Fruit fly (Drosophila melanogaster) whole organism, embryonic: Measurements from ENCODE around the gene CG7568.

Experiments used
- CG11723 ChIP-seq: fragments of 200-800 bp; sonication (Bioruptor generic); optimal IDR thresholded peaks from 2 replicates; lab custom pipeline; 2017; ENCODE audit warnings: missing biosample characterization, mild to moderate bottlenecking, missing genetic modification characterization
- CG12236 ChIP-seq: fragments of 200-800 bp; sonication (Bioruptor generic); optimal IDR thresholded peaks from 2 replicates; lab custom pipeline; 2016; ENCODE audit warnings: missing biosample characterization, missing genetic modification characterization
- CG12391 ChIP-seq: fragments of 200-800 bp; sonication (Bioruptor generic); optimal IDR thresholded peaks from 3 replicates; lab custom pipeline; 2018; ENCODE audit warnings: missing biosample characterization, mild to moderate bottlenecking, missing genetic modification characterization, moderate library complexity
- CG13123 ChIP-seq: fragments of 200-800 bp; sonication (Bioruptor generic); optimal IDR thresholded peaks from 2 replicates; lab custom pipeline; 2016; ENCODE audit warnings: missing biosample characterization, missing genetic modification characterization
- CG15479 ChIP-seq: fragments of 200-800 bp; sonication (Bioruptor generic); optimal IDR thresholded peaks from 3 replicates; lab custom pipeline; 2019; ENCODE audit warnings: missing biosample characterization, mild to moderate bottlenecking, missing genetic modification characterization, moderate library complexity
- CG1603 ChIP-seq: fragments of 200-800 bp; sonication (Bioruptor generic); optimal IDR thresholded peaks from 2 replicates; lab custom pipeline; 2019; ENCODE audit warnings: missing biosample characterization, mild to moderate bottlenecking, missing genetic modification characterization, moderate library complexity
- CG17361 ChIP-seq: fragments of 200-800 bp; sonication (Bioruptor generic); IDR thresholded peaks from 3 replicates; pipeline ENCODE4 v1.3.6; 2022; ENCODE audit warnings: missing biosample characterization, missing genetic modification characterization
- CG2129 ChIP-seq: fragments of 200-800 bp; sonication (Bioruptor generic); IDR thresholded peaks from 2 replicates; pipeline ENCODE4 v1.3.6; 2022; ENCODE audit warnings: missing biosample characterization, missing genetic modification characterization; ENCODE audit not compliant: partially characterized antibody
- CG32772 ChIP-seq: fragments of 200-800 bp; sonication (Bioruptor generic); IDR thresholded peaks from 2 replicates; pipeline ENCODE4 v1.3.6; 2022; ENCODE audit warnings: missing biosample characterization, missing genetic modification characterization
- CG33213 ChIP-seq: fragments of 200-800 bp; sonication (Bioruptor generic); optimal IDR thresholded peaks from 3 replicates; lab custom pipeline; 2016; ENCODE audit warnings: missing biosample characterization, missing genetic modification characterization
- CG33557 ChIP-seq: fragments of 200-800 bp; sonication (Bioruptor generic); optimal IDR thresholded peaks from 2 replicates; lab custom pipeline; 2019; ENCODE audit warnings: missing biosample characterization, mild to moderate bottlenecking, missing genetic modification characterization, moderate library complexity
- CG3726 ChIP-seq: fragments of 200-800 bp; sonication (Bioruptor generic); IDR thresholded peaks from 3 replicates; pipeline ENCODE4, ENCODE4 v1.3.6; 2022; ENCODE audit warnings: missing biosample characterization, missing genetic modification characterization
- CG4404 ChIP-seq: fragments of 200-800 bp; sonication (Bioruptor generic); IDR thresholded peaks from 2 replicates; pipeline ENCODE4 v1.3.6; 2022; ENCODE audit warnings: missing biosample characterization, missing genetic modification characterization
- CG4617 ChIP-seq: fragments of 200-800 bp; sonication (Bioruptor generic); optimal IDR thresholded peaks from 3 replicates; lab custom pipeline; 2016; ENCODE audit warnings: missing biosample characterization, missing genetic modification characterization, borderline replicate concordance
- CG4730 ChIP-seq: fragments of 200-800 bp; sonication (Bioruptor generic); IDR thresholded peaks from 2 replicates; pipeline ENCODE4 v1.3.6; 2022; ENCODE audit warnings: missing biosample characterization, missing genetic modification characterization
- CG4854 ChIP-seq: fragments of 200-800 bp; sonication (Bioruptor generic); optimal IDR thresholded peaks from 2 replicates; lab custom pipeline; 2016; ENCODE audit warnings: missing biosample characterization, missing genetic modification characterization, inconsistent platforms
- CG6254 ChIP-seq: fragments of 200-800 bp; sonication (Bioruptor generic); optimal IDR thresholded peaks from 3 replicates; lab custom pipeline; 2017; ENCODE audit warnings: mild to moderate bottlenecking, missing biosample characterization, missing genetic modification reagents, missing genetic modification characterization
- CG7786 ChIP-seq: fragments of 200-800 bp; sonication (Bioruptor generic); optimal IDR thresholded peaks from 2 replicates; lab custom pipeline; 2016; ENCODE audit warnings: missing biosample characterization, missing genetic modification characterization
- CG8944 ChIP-seq: fragments of 200-800 bp; sonication (Bioruptor generic); optimal IDR thresholded peaks from 3 replicates; lab custom pipeline; 2016; ENCODE audit warnings: missing biosample characterization, missing genetic modification characterization
- CG9215 ChIP-seq: fragments of 200-800 bp; sonication (Bioruptor generic); IDR thresholded peaks from 2 replicates; pipeline ENCODE4 v1.3.6; 2022; ENCODE audit warnings: missing biosample characterization, missing genetic modification characterization
- CTCF ChIP-seq: fragments of 200-800 bp; sonication (Bioruptor generic); optimal IDR thresholded peaks from 2 replicates; lab custom pipeline; 2017; ENCODE audit warnings: missing biosample characterization, mild to moderate bottlenecking, missing genetic modification characterization, moderate library complexity
- D ChIP-seq, 2 experiments: fragments of 200-800 bp in 1 of 2; fragments of >200 bp in 1 of 2; sonication (Bioruptor generic) in 1 of 2; optimal IDR thresholded peaks; 2 replicates in 1 of 2; 3 replicates in 1 of 2; lab custom pipeline; 2017; ENCODE audit warnings: mild to moderate bottlenecking in 1 of 2, missing biosample characterization in 1 of 2, missing genetic modification characterization in 1 of 2, missing genetic modification reagents in 1 of 2
- Eip74EF ChIP-seq, 2 experiments: fragments of 200-800 bp in 1 of 2; fragments of >200 bp in 1 of 2; sonication (Bioruptor generic) in 1 of 2; optimal IDR thresholded peaks; 2 replicates each; lab custom pipeline; 2017 to 2019; ENCODE audit warnings: missing biosample characterization in 2 of 2, missing genetic modification characterization in 2 of 2, mild to moderate bottlenecking in 1 of 2, moderate library complexity in 1 of 2
- NC2α ChIP-seq: fragments of 200-800 bp; sonication (Bioruptor generic); optimal IDR thresholded peaks from 2 replicates; lab custom pipeline; 2016; ENCODE audit warnings: missing biosample characterization, missing genetic modification characterization
- Oli ChIP-seq: fragments of 200-800 bp; sonication (Bioruptor generic); optimal IDR thresholded peaks from 2 replicates; lab custom pipeline; 2018; ENCODE audit warnings: missing biosample characterization, mild to moderate bottlenecking, missing genetic modification characterization, moderate library complexity
- Pdp1 ChIP-seq, 2 experiments: fragments of 200-800 bp; sonication (Bioruptor generic); optimal IDR thresholded peaks; 3 replicates each; lab custom pipeline; 2016; ENCODE audit warnings: missing biosample characterization in 2 of 2, missing genetic modification characterization in 2 of 2, mild to moderate bottlenecking in 1 of 2, moderate library complexity in 1 of 2
- Scr ChIP-seq: fragments of 200-800 bp; sonication (Bioruptor generic); IDR thresholded peaks from 2 replicates; pipeline ENCODE4 v1.3.6; 2022; ENCODE audit warnings: missing biosample characterization, missing genetic modification characterization; ENCODE audit not compliant: partially characterized antibody
- Ssrp ChIP-seq: fragments of 200-800 bp; sonication (Bioruptor generic); optimal IDR thresholded peaks from 2 replicates; lab custom pipeline; 2018; ENCODE audit warnings: missing biosample characterization, mild to moderate bottlenecking, missing genetic modification characterization, moderate library complexity
- TFAM ChIP-seq: fragments of 200-800 bp; sonication (Bioruptor generic); optimal IDR thresholded peaks from 2 replicates; lab custom pipeline; 2017; ENCODE audit warnings: missing biosample characterization, missing genetic modification characterization, inconsistent platforms
- Taf1 ChIP-seq: fragments of 200-800 bp; sonication (Bioruptor generic); IDR thresholded peaks from 2 replicates; pipeline ENCODE4 v1.3.6; 2022; ENCODE audit warnings: missing biosample characterization, missing genetic modification characterization
- ara ChIP-seq: fragments of 200-800 bp; sonication (Bioruptor generic); IDR thresholded peaks from 2 replicates; pipeline ENCODE4 v1.3.6; 2022; ENCODE audit warnings: missing biosample characterization, missing genetic modification characterization
- br ChIP-seq: fragments of >200 bp; optimal IDR thresholded peaks from 2 replicates; lab custom pipeline; 2017
- cato ChIP-seq: fragments of 200-800 bp; sonication (Bioruptor generic); optimal IDR thresholded peaks from 2 replicates; lab custom pipeline; 2016; ENCODE audit warnings: missing biosample characterization, missing genetic modification characterization, borderline replicate concordance
- caup ChIP-seq: fragments of 200-800 bp; sonication (Bioruptor generic); optimal IDR thresholded peaks from 3 replicates; lab custom pipeline; 2017; ENCODE audit warnings: missing biosample characterization, mild to moderate bottlenecking, missing genetic modification characterization, moderate library complexity; ENCODE audit not compliant: severe bottlenecking
- dmrt99B ChIP-seq: fragments of 200-800 bp; sonication (Bioruptor generic); optimal IDR thresholded peaks from 2 replicates; lab custom pipeline; 2018; ENCODE audit warnings: missing biosample characterization, mild to moderate bottlenecking, missing genetic modification characterization, moderate library complexity
- eve ChIP-seq, 2 experiments: fragments of >200 bp; optimal IDR thresholded peaks; 2 replicates each; lab custom pipeline; 2017; ENCODE audit warnings: missing biosample characterization in 2 of 2, missing genetic modification characterization in 2 of 2
- ewg ChIP-seq: fragments of 200-800 bp; sonication (Bioruptor generic); optimal IDR thresholded peaks from 3 replicates; lab custom pipeline; 2017; ENCODE audit warnings: mild to moderate bottlenecking, missing biosample characterization, missing genetic modification reagents, missing genetic modification characterization
- gcm2 ChIP-seq: fragments of 200-800 bp; sonication (Bioruptor generic); optimal IDR thresholded peaks from 2 replicates; lab custom pipeline; 2016; ENCODE audit warnings: missing biosample characterization, missing genetic modification characterization
- gfzf ChIP-seq: fragments of 200-800 bp; sonication (Bioruptor generic); optimal IDR thresholded peaks from 2 replicates; lab custom pipeline; 2016; ENCODE audit warnings: missing biosample characterization, mild to moderate bottlenecking, missing genetic modification characterization, moderate library complexity
- kay ChIP-seq: fragments of 200-800 bp; sonication (Bioruptor generic); optimal IDR thresholded peaks from 2 replicates; lab custom pipeline; 2016; ENCODE audit warnings: missing biosample characterization, missing genetic modification characterization
- ken ChIP-seq: fragments of 200-800 bp; sonication (Bioruptor generic); IDR thresholded peaks from 3 replicates; pipeline ENCODE4 v1.3.6; 2022; ENCODE audit warnings: missing biosample characterization, missing genetic modification characterization
- klu ChIP-seq: fragments of 200-800 bp; sonication (Bioruptor generic); IDR thresholded peaks from 2 replicates; pipeline ENCODE4 v1.3.6; 2022; ENCODE audit warnings: missing biosample characterization, missing genetic modification characterization
- lab ChIP-seq: fragments of 200-800 bp; sonication (Bioruptor generic); optimal IDR thresholded peaks from 3 replicates; lab custom pipeline; 2017; ENCODE audit warnings: missing biosample characterization, missing genetic modification characterization, mild to moderate bottlenecking, moderate library complexity, missing genetic modification reagents
- odd ChIP-seq: fragments of 200-800 bp; sonication (Bioruptor generic); optimal IDR thresholded peaks from 2 replicates; lab custom pipeline; 2017; ENCODE audit warnings: missing biosample characterization, mild to moderate bottlenecking, missing genetic modification characterization
- pb ChIP-seq: fragments of 200-800 bp; sonication (Bioruptor generic); optimal IDR thresholded peaks from 3 replicates; lab custom pipeline; 2016; ENCODE audit warnings: missing biosample characterization, missing genetic modification characterization
- prd ChIP-seq, 3 experiments: fragments of >200 bp in 2 of 3; fragments of 200-800 bp in 1 of 3; sonication (Bioruptor generic) in 1 of 3; optimal IDR thresholded peaks in 2 of 3; IDR thresholded peaks in 1 of 3; 2 replicates in 2 of 3; 3 replicates in 1 of 3; pipeline versions ENCODE4 v1.3.6 to Lab custom; 2017 to 2022; ENCODE audit warnings: missing biosample characterization in 1 of 3, missing genetic modification characterization in 1 of 3
- pum ChIP-seq: fragments of 200-800 bp; sonication (Bioruptor generic); optimal IDR thresholded peaks from 2 replicates; lab custom pipeline; 2016; ENCODE audit warnings: missing biosample characterization, missing genetic modification characterization
- sqz ChIP-seq: fragments of 200-800 bp; sonication (Bioruptor generic); optimal IDR thresholded peaks from 3 replicates; lab custom pipeline; 2018; ENCODE audit warnings: missing biosample characterization, mild to moderate bottlenecking, missing genetic modification characterization

The CG7568 gene

dm6 chr3R:29566997-29567670 is 33.5 kb downstream of the CG7568 start (continued):
- TF ChIP-seq sqz (GFP tag; lab: Kevin White, UChicago) (no peak), CG4617 (GFP tag; lab: Kevin White, UChicago) (no peak), CG8944 (GFP tag; lab: Kevin White, UChicago) (peak; percentile 44), Oli (tag; lab: Kevin White, UChicago) (peak; percentile 74), lab (peak; percentile 23), gcm2 (GFP tag; lab: Kevin White, UChicago) (no peak), TFAM (GFP tag; lab: Kevin White, UChicago) (no peak), cato (GFP tag; lab: Kevin White, UChicago) (no peak), Taf1 (no peak), CG2129 (GFP tag; lab: Robert Waterston, UW) (no peak), NC2α (GFP tag; lab: Kevin White, UChicago) (no peak), CG12391 (tag; lab: Kevin White, UChicago) (peak; percentile 57), kay (no peak), CG33557 (GFP tag; lab: Kevin White, UChicago) (peak; percentile 46), Scr (GFP tag; lab: Robert Waterston, UW) (no peak), CG6254 (GFP tag; lab: Kevin White, UChicago) (peak; percentile 49), eve (GFP tag; optimal IDR thresholded peaks at IDR 0.05; lab: Kevin White, UChicago) (peak in 1 of 2 experiments; percentile 68), CG33213 (GFP tag; lab: Kevin White, UChicago) (peak; percentile 46), CG13123 (no peak), CG4730 (GFP tag; lab: Robert Waterston, UW) (peak; percentile 47; the same call in 1 of the 2 replicates), Eip74EF (GFP tag; optimal IDR thresholded peaks at IDR 0.05; lab: Kevin White, UChicago) (no peak), ewg (GFP tag; lab: Kevin White, UChicago) (peak; percentile 40), pum (GFP tag; lab: Kevin White, UChicago) (peak; percentile 61), dmrt99B (peak; percentile 76), ara (peak; percentile 79), CG12236 (GFP tag; lab: Kevin White, UChicago) (no peak), br (lab: Kevin White, UChicago) (no peak), Ssrp (tag; lab: Kevin White, UChicago) (peak; percentile 70), CG4404 (peak; percentile 77), CG4854 (peak; percentile 29), Pdp1 (GFP tag; optimal IDR thresholded peaks at IDR 0.05; lab: Kevin White, UChicago) (peak; percentile 57 to 61), CTCF (GFP tag; lab: Kevin White, UChicago) (no peak), CG32772 (GFP tag; lab: Robert Waterston, UW) (peak; percentile 68), odd (GFP tag; lab: Kevin White, UChicago) (peak; percentile 10), CG17361 (GFP tag; lab: Robert Waterston, UW) (peak; percentile 61), CG1603 (tag; lab: Kevin White, UChicago) (peak; percentile 86), CG11723 (GFP tag; lab: Kevin White, UChicago) (peak; percentile 43), gfzf (peak; percentile 20), D (optimal IDR thresholded peaks at IDR 0.05; lab: Kevin White, UChicago) (no peak), D (GFP tag; optimal IDR thresholded peaks at IDR 0.05; lab: Kevin White, UChicago) (peak; percentile 68), ken (GFP tag; lab: Robert Waterston, UW) (peak; percentile 71; the same call in 2 of the 3 replicates), prd (optimal IDR thresholded peaks at IDR 0.05; lab: Kevin White, UChicago) (no peak), prd (GFP tag; IDR thresholded peaks at IDR 0.05; lab: Robert Waterston, UW) (peak; percentile 92), caup (GFP tag; lab: Kevin White, UChicago) (peak; percentile 21), pb (GFP tag; lab: Kevin White, UChicago) (peak; percentile 3), CG9215 (GFP tag; lab: Robert Waterston, UW) (no peak), klu (GFP tag; lab: Robert Waterston, UW) (no peak), CG3726 (peak; percentile 71; the same call in 2 of the 3 replicates), CG7786 (peak; percentile 1), CG15479 (GFP tag; lab: Kevin White, UChicago) (no peak)
